Worm (Caenorhabditis elegans) whole organism, L4 larva: ENCODE data around the gene srz-29.
"Not testable (repeated sequence)": the region's sequence is repeated elsewhere in the genome, so short reads cannot be mapped to it uniquely, and the experiment has no call there.

Experiments used
- F37D6.2 ChIP-seq: sonication (generic microtip); optimal IDR thresholded peaks from 2 replicates; lab custom pipeline; 2016; ENCODE audit warnings: mild to moderate bottlenecking, missing genetic modification characterization, missing compliant biosample characterization
- F49E8.2 ChIP-seq: sonication (generic microtip); optimal IDR thresholded peaks from 2 replicates; lab custom pipeline; 2016; ENCODE audit warnings: missing compliant biosample characterization, mild to moderate bottlenecking, missing genetic modification characterization, borderline replicate concordance
- R02D3.7 ChIP-seq: fragments of 150-350 bp; sonication (generic microtip); optimal IDR thresholded peaks from 3 replicates; lab custom pipeline; 2014; ENCODE audit warnings: missing biosample characterization, missing genetic modification characterization
- Y5F2A.4 ChIP-seq: fragments of 200-800 bp; sonication (Bioruptor generic); optimal IDR thresholded peaks from 2 replicates; lab custom pipeline; 2018; ENCODE audit warnings: mild to moderate bottlenecking, missing genetic modification characterization, missing compliant biosample characterization
- aly-2 ChIP-seq: sonication (generic microtip); optimal IDR thresholded peaks from 2 replicates; lab custom pipeline; 2018; ENCODE audit warnings: missing biosample characterization, missing genetic modification characterization
- arid-1 ChIP-seq: fragments of 200-800 bp; sonication (Bioruptor generic); conservative IDR thresholded peaks from 2 replicates; pipeline ENCODE4 v1.3.6; 2022; ENCODE audit warnings: missing genetic modification reagents, missing genetic modification characterization, missing compliant biosample characterization
- daf-12 ChIP-seq: fragments of 150-350 bp; optimal IDR thresholded peaks from 2 replicates; lab custom pipeline; 2014; ENCODE audit warnings: missing biosample characterization, missing genetic modification reagents, missing genetic modification characterization
- dmd-9 ChIP-seq: fragments of 200-800 bp; sonication (Bioruptor generic); IDR thresholded peaks from 2 replicates; pipeline ENCODE4 v1.3.6; 2022; ENCODE audit warnings: missing genetic modification reagents, missing genetic modification characterization, missing compliant biosample characterization
- lsy-2 ChIP-seq, 2 experiments: fragments of 150-350 bp in 1 of 2; sonication (generic microtip) in 1 of 2; optimal IDR thresholded peaks; 2 replicates each; lab custom pipeline; 2014 to 2017; ENCODE audit warnings: missing biosample characterization in 2 of 2, missing genetic modification characterization in 2 of 2
- mdt-29 ChIP-seq: fragments of 200-800 bp; sonication (Bioruptor generic); IDR thresholded peaks from 2 replicates; pipeline ENCODE4 v1.3.6; 2022; ENCODE audit warnings: missing genetic modification reagents, missing genetic modification characterization, missing compliant biosample characterization
- mep-1 ChIP-seq: fragments of 150-350 bp; sonication (generic microtip); optimal IDR thresholded peaks from 3 replicates; lab custom pipeline; 2014; ENCODE audit warnings: missing biosample characterization, missing genetic modification characterization
- mxl-3 ChIP-seq: fragments of 200-800 bp; sonication (Bioruptor generic); optimal IDR thresholded peaks from 2 replicates; lab custom pipeline; 2018; ENCODE audit warnings: mild to moderate bottlenecking, missing genetic modification characterization, missing compliant biosample characterization
- nhr-28 ChIP-seq: fragments of 150-350 bp; optimal IDR thresholded peaks from 2 replicates; lab custom pipeline; 2014; ENCODE audit warnings: missing biosample characterization, missing genetic modification characterization
- snpc-1.2 ChIP-seq: fragments of 200-800 bp; sonication (Bioruptor generic); IDR thresholded peaks from 2 replicates; pipeline ENCODE4 v1.3.6; 2022; ENCODE audit warnings: missing genetic modification reagents, missing genetic modification characterization, missing compliant biosample characterization
- snpc-4 ChIP-seq: fragments of 150-350 bp; optimal IDR thresholded peaks from 2 replicates; lab custom pipeline; 2014; ENCODE audit warnings: missing biosample characterization, missing genetic modification characterization
- tag-97 ChIP-seq: fragments of 200-800 bp; sonication (Bioruptor generic); IDR thresholded peaks from 2 replicates; pipeline ENCODE4 v1.3.6; 2022; ENCODE audit warnings: missing genetic modification characterization, missing compliant biosample characterization
- unc-39 ChIP-seq: sonication (generic microtip); optimal IDR thresholded peaks from 2 replicates; lab custom pipeline; 2017; ENCODE audit warnings: missing biosample characterization, missing genetic modification characterization
- zip-2 ChIP-seq: fragments of 150-350 bp; optimal IDR thresholded peaks from 2 replicates; lab custom pipeline; 2014; ENCODE audit warnings: missing biosample characterization, missing genetic modification characterization

Gene srz-29

DNA sequence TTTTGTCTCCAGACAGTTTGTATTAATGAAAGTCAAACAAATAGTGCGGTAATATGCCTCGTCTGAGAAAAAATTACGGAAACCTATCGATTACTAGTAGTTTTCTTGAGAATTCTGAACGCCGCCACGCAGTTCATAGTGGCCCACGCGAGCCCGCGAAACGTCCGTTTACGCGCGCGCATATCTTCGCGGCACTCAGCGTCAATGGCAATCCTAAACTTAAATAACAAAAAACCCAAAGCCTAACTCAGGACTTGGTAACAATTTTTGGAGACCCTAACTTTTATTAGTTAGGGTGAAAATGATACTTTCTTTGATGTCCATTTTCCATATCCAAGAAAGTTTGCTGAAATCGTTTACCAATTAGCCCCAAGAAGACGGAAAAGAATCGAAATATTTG is 44.3 kb downstream of the srz-29 start (continued):
- TF ChIP-seq mdt-29: peak; percentile 69; the same call in 1 of the 2 replicates
- peak; percentile 53 for TF ChIP-seq F49E8.2
- no peak for TF ChIP-seq dmd-9 (GFP tag; lab: Robert Waterston, UW)
- TF ChIP-seq mxl-3 (GFP tag; lab: Kevin White, UChicago): no peak
- TF ChIP-seq mep-1 (tag; lab: Kevin White, UChicago): no peak
- TF ChIP-seq lsy-2 (tag; optimal IDR thresholded peaks at IDR 0.05; lab: Kevin White, UChicago): no peak
- no peak for TF ChIP-seq Y5F2A.4 (GFP tag; lab: Kevin White, UChicago)
- no peak for TF ChIP-seq tag-97 (GFP tag; lab: Robert Waterston, UW)
- TF ChIP-seq unc-39 (tag; lab: Kevin White, UChicago): no peak
- TF ChIP-seq zip-2: no peak

DNA sequence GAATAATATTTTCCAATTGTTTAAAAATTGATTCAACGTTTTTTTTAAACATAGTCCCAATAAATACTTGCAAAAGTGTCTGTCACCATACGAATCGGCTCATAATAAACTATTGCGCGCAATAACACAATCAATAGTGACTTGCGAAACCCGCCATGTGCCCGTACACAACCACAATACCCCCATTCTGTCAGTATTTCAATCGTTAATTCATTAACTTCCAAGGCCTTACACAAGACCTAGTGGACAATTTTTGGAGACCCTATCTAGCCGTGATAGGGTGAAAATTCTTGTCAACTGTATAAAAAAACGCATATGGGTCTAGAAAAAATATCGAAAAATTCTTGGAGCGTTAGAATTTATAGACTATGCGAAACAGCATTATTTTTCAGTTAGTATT is 45.1 kb downstream of the srz-29 start:
- TF ChIP-seq snpc-4 (tag; lab: Kevin White, UChicago): peak; percentile 50
- TF ChIP-seq mdt-29: 0 out of 2 replicates have a peak, but pooled peaks have one; percentile 40
- TF ChIP-seq F37D6.2: no peak
- peak; percentile 98 for TF ChIP-seq snpc-1.2 (GFP tag; lab: Robert Waterston, UW)
- TF ChIP-seq daf-12 (tag; lab: Kevin White, UChicago): no peak
- TF ChIP-seq arid-1 (GFP tag; lab: Robert Waterston, UW): no peak

DNA sequence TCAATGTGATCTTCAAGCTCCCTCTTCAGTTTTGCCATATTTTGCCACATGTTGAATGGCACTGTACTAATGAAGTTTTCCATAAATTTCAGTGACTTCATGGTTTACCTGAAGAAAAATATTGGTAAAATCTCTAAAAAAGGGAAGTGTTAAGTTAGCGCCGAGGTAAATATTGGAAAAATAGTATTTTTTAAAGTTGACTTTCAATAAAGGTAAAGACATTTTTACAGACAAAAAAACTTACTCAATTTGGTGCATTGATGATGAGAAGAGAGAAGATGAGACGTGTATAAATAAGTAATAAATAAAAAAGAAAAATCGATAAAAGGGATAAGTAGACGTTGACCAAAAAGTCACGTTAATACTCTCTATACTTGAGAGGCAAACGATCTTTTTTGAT is 47.9 kb downstream of the srz-29 start, which contains the start of gene Y45F10B.9:
Y45F10B.9 (minus strand) TSS at position 101 of the 400 bp plus-strand sequence.
- TF ChIP-seq nhr-28; aly-2; R02D3.7 (tag; lab: Kevin White, UChicago): not testable (repeated sequence)
